Fruit fly (Drosophila melanogaster) whole organism, embryonic: ENCODE data around the gene CtsF.

Experiments
- Awh ChIP-seq: fragments of 200-800 bp; sonication (Bioruptor generic); IDR thresholded peaks from 2 replicates; pipeline ENCODE4, ENCODE4 v1.3.6; 2022; ENCODE audit warnings: missing biosample characterization, missing genetic modification characterization
- CG10147 ChIP-seq: fragments of 200-800 bp; sonication (Bioruptor generic); optimal IDR thresholded peaks from 2 replicates; lab custom pipeline; 2019; ENCODE audit warnings: missing biosample characterization, mild to moderate bottlenecking, missing genetic modification characterization, moderate library complexity
- CG11093 ChIP-seq: fragments of 200-800 bp; sonication (Bioruptor generic); IDR thresholded peaks from 3 replicates; pipeline ENCODE4 v1.3.6; 2022; ENCODE audit warnings: missing biosample characterization, missing genetic modification characterization
- CG13624 ChIP-seq: fragments of 200-800 bp; sonication (Bioruptor generic); optimal IDR thresholded peaks from 2 replicates; lab custom pipeline; 2016; ENCODE audit warnings: missing biosample characterization, missing genetic modification characterization
- CG17186 ChIP-seq: fragments of 200-800 bp; sonication (Bioruptor generic); optimal IDR thresholded peaks from 3 replicates; lab custom pipeline; 2017; ENCODE audit warnings: missing biosample characterization, missing genetic modification reagents, missing genetic modification characterization
- CG17328 ChIP-seq: fragments of 200-800 bp; sonication (Bioruptor generic); IDR thresholded peaks from 2 replicates; pipeline ENCODE4 v1.3.6; 2022; ENCODE audit warnings: missing biosample characterization, missing genetic modification characterization
- CG17802 ChIP-seq: fragments of 200-800 bp; sonication (Bioruptor generic); optimal IDR thresholded peaks from 2 replicates; lab custom pipeline; 2018; ENCODE audit warnings: missing biosample characterization, mild to moderate bottlenecking, missing genetic modification characterization, moderate library complexity
- CG17829 ChIP-seq: fragments of 200-800 bp; optimal IDR thresholded peaks from 2 replicates; lab custom pipeline; 2019; ENCODE audit warnings: missing biosample characterization, mild to moderate bottlenecking, missing genetic modification characterization, moderate library complexity
- CG2116 ChIP-seq: fragments of 200-800 bp; sonication (Bioruptor generic); optimal IDR thresholded peaks from 3 replicates; lab custom pipeline; 2018; ENCODE audit warnings: missing biosample characterization, mild to moderate bottlenecking, missing genetic modification characterization
- CG2129 ChIP-seq: fragments of 200-800 bp; sonication (Bioruptor generic); IDR thresholded peaks from 2 replicates; pipeline ENCODE4 v1.3.6; 2022; ENCODE audit warnings: missing biosample characterization, missing genetic modification characterization; ENCODE audit not compliant: partially characterized antibody
- CG2678 ChIP-seq: fragments of 200-800 bp; sonication (Bioruptor generic); optimal IDR thresholded peaks from 3 replicates; lab custom pipeline; 2019; ENCODE audit warnings: missing biosample characterization, mild to moderate bottlenecking, missing genetic modification characterization, moderate library complexity
- CG31224 ChIP-seq: fragments of 200-800 bp; sonication (Bioruptor generic); IDR thresholded peaks from 2 replicates; pipeline ENCODE4 v1.3.6; 2022; ENCODE audit warnings: missing biosample characterization, missing genetic modification characterization
- CG4730 ChIP-seq: fragments of 200-800 bp; sonication (Bioruptor generic); IDR thresholded peaks from 2 replicates; pipeline ENCODE4 v1.3.6; 2022; ENCODE audit warnings: missing biosample characterization, missing genetic modification characterization
- CG6765 ChIP-seq: fragments of 200-800 bp; sonication (Bioruptor generic); optimal IDR thresholded peaks from 3 replicates; lab custom pipeline; 2017; ENCODE audit warnings: missing biosample characterization, mild to moderate bottlenecking, missing genetic modification characterization
- CG7839 ChIP-seq: fragments of 200-800 bp; sonication (Bioruptor generic); optimal IDR thresholded peaks from 3 replicates; lab custom pipeline; 2018; ENCODE audit warnings: missing biosample characterization, mild to moderate bottlenecking, missing genetic modification characterization, moderate library complexity
- CG8478 ChIP-seq: fragments of >200 bp; optimal IDR thresholded peaks from 2 replicates; lab custom pipeline; 2018
- Camta ChIP-seq: fragments of 200-800 bp; sonication (Bioruptor generic); optimal IDR thresholded peaks from 2 replicates; lab custom pipeline; 2016; ENCODE audit warnings: missing biosample characterization, missing genetic modification characterization
- Chrac-16 ChIP-seq: fragments of 200-800 bp; sonication (Bioruptor generic); optimal IDR thresholded peaks from 3 replicates; lab custom pipeline; 2016; ENCODE audit warnings: missing biosample characterization, missing genetic modification characterization
- D ChIP-seq, 2 experiments: fragments of 200-800 bp in 1 of 2; fragments of >200 bp in 1 of 2; sonication (Bioruptor generic) in 1 of 2; optimal IDR thresholded peaks; 2 replicates in 1 of 2; 3 replicates in 1 of 2; lab custom pipeline; 2017; ENCODE audit warnings: mild to moderate bottlenecking in 1 of 2, missing biosample characterization in 1 of 2, missing genetic modification characterization in 1 of 2, missing genetic modification reagents in 1 of 2
- Dref ChIP-seq: fragments of 200-800 bp; sonication (Bioruptor generic); IDR thresholded peaks from 2 replicates; pipeline ENCODE4 v1.3.6; 2022; ENCODE audit warnings: missing biosample characterization, missing genetic modification characterization
- Elba2 ChIP-seq: fragments of 200-800 bp; sonication (Bioruptor generic); optimal IDR thresholded peaks from 3 replicates; lab custom pipeline; 2016; ENCODE audit warnings: missing biosample characterization, missing genetic modification characterization
- Hand ChIP-seq: fragments of 200-800 bp; sonication (Bioruptor generic); optimal IDR thresholded peaks from 2 replicates; lab custom pipeline; 2017; ENCODE audit warnings: mild to moderate bottlenecking, missing biosample characterization, missing genetic modification reagents, missing genetic modification characterization
- Hr39 ChIP-seq: fragments of >200 bp; optimal IDR thresholded peaks from 2 replicates; lab custom pipeline; 2017
- Kr ChIP-seq: fragments of 200-800 bp; sonication (Bioruptor generic); optimal IDR thresholded peaks from 2 replicates; lab custom pipeline; 2017; ENCODE audit warnings: missing biosample characterization, mild to moderate bottlenecking, missing genetic modification characterization
- MTF-1 ChIP-seq: fragments of 200-800 bp; sonication (Bioruptor generic); optimal IDR thresholded peaks from 2 replicates; lab custom pipeline; 2018; ENCODE audit warnings: missing biosample characterization, mild to moderate bottlenecking, missing genetic modification characterization, borderline replicate concordance
- Med ChIP-seq: fragments of 200-800 bp; sonication (Bioruptor generic); peaks from one replicate; lab custom pipeline; 2016; ENCODE audit warnings: missing biosample characterization, missing genetic modification characterization, mild to moderate bottlenecking, inconsistent platforms, moderate library complexity
- Meics ChIP-seq: fragments of 200-800 bp; sonication (Bioruptor generic); optimal IDR thresholded peaks from 2 replicates; lab custom pipeline; 2017; ENCODE audit warnings: missing biosample characterization, mild to moderate bottlenecking, missing genetic modification characterization
- Mrtf ChIP-seq: fragments of 200-800 bp; sonication (Bioruptor generic); IDR thresholded peaks from 3 replicates; pipeline ENCODE4 v1.3.6; 2022; ENCODE audit warnings: missing biosample characterization, missing genetic modification characterization
- NC2α ChIP-seq: fragments of 200-800 bp; sonication (Bioruptor generic); optimal IDR thresholded peaks from 2 replicates; lab custom pipeline; 2016; ENCODE audit warnings: missing biosample characterization, missing genetic modification characterization
- Optix ChIP-seq: fragments of 200-800 bp; sonication (Bioruptor generic); IDR thresholded peaks from 3 replicates; pipeline ENCODE4 v1.3.6; 2022; ENCODE audit warnings: missing biosample characterization, missing genetic modification characterization
- Rfx ChIP-seq: fragments of 200-800 bp; sonication (Bioruptor generic); IDR thresholded peaks from 2 replicates; pipeline ENCODE4 v1.3.6; 2022; ENCODE audit warnings: missing biosample characterization, missing genetic modification characterization
- Six4 ChIP-seq: fragments of 200-800 bp; sonication (Bioruptor generic); optimal IDR thresholded peaks from 2 replicates; lab custom pipeline; 2016; ENCODE audit warnings: missing biosample characterization, missing genetic modification characterization
- Stat92E ChIP-seq, 3 experiments: fragments of >200 bp in 2 of 3; fragments of 200-800 bp in 1 of 3; sonication (Bioruptor generic) in 1 of 3; optimal IDR thresholded peaks; 2 replicates each; lab custom pipeline; 2017 to 2019; ENCODE audit warnings: missing biosample characterization in 3 of 3, missing genetic modification characterization in 3 of 3, mild to moderate bottlenecking in 1 of 3, moderate library complexity in 1 of 3
- Xrp1 ChIP-seq: fragments of 200-800 bp; sonication (Bioruptor generic); IDR thresholded peaks from 2 replicates; pipeline ENCODE4 v1.3.6; 2022; ENCODE audit warnings: missing biosample characterization, missing genetic modification characterization
- bab2 ChIP-seq: fragments of 200-800 bp; sonication (Bioruptor generic); optimal IDR thresholded peaks from 2 replicates; lab custom pipeline; 2016; ENCODE audit warnings: missing biosample characterization, missing genetic modification characterization
- dati ChIP-seq: fragments of 200-800 bp; sonication (Bioruptor generic); IDR thresholded peaks from 2 replicates; pipeline ENCODE4 v1.3.6; 2022; ENCODE audit warnings: missing biosample characterization, missing genetic modification characterization
- disco-r ChIP-seq: fragments of 200-800 bp; sonication (Bioruptor generic); optimal IDR thresholded peaks from 2 replicates; lab custom pipeline; 2016; ENCODE audit warnings: missing biosample characterization, missing genetic modification characterization
- fd3F ChIP-seq: fragments of 200-800 bp; sonication (Bioruptor generic); optimal IDR thresholded peaks from 2 replicates; lab custom pipeline; 2018; ENCODE audit warnings: missing biosample characterization, mild to moderate bottlenecking, missing genetic modification characterization, moderate library complexity
- gcm ChIP-seq: fragments of 200-800 bp; sonication (Bioruptor generic); optimal IDR thresholded peaks from 2 replicates; lab custom pipeline; 2019; ENCODE audit warnings: missing biosample characterization, mild to moderate bottlenecking, missing genetic modification characterization, moderate library complexity
- hkb ChIP-seq, 2 experiments: fragments of 200-800 bp in 1 of 2; fragments of >200 bp in 1 of 2; sonication (Bioruptor generic) in 1 of 2; IDR thresholded peaks in 1 of 2; optimal IDR thresholded peaks in 1 of 2; 2 replicates each; pipeline versions ENCODE4 v1.3.6 to Lab custom; 2017 to 2022; ENCODE audit warnings: missing biosample characterization in 1 of 2, missing genetic modification characterization in 1 of 2
- hth ChIP-seq: fragments of >200 bp; optimal IDR thresholded peaks from 2 replicates; lab custom pipeline; 2017; ENCODE audit warnings: inconsistent platforms
- ind ChIP-seq: fragments of 200-800 bp; sonication (Bioruptor generic); optimal IDR thresholded peaks from 3 replicates; lab custom pipeline; 2016; ENCODE audit warnings: missing biosample characterization, missing genetic modification characterization
- jing ChIP-seq: fragments of 200-800 bp; sonication (Bioruptor generic); optimal IDR thresholded peaks from 2 replicates; lab custom pipeline; 2018; ENCODE audit warnings: missing biosample characterization, mild to moderate bottlenecking, missing genetic modification characterization
- nerfin-2 ChIP-seq: fragments of 200-800 bp; sonication (Bioruptor generic); IDR thresholded peaks from 2 replicates; pipeline ENCODE4 v1.3.6; 2022; ENCODE audit warnings: missing biosample characterization, missing genetic modification characterization; ENCODE audit not compliant: partially characterized antibody
- oc ChIP-seq: fragments of 200-800 bp; sonication (Bioruptor generic); optimal IDR thresholded peaks from 2 replicates; lab custom pipeline; 2018; ENCODE audit warnings: missing biosample characterization, mild to moderate bottlenecking, missing genetic modification characterization, moderate library complexity
- sd ChIP-seq: fragments of 200-800 bp; sonication (Bioruptor generic); optimal IDR thresholded peaks from 3 replicates; lab custom pipeline; 2018; ENCODE audit warnings: missing biosample characterization, mild to moderate bottlenecking, missing genetic modification characterization, moderate library complexity
- ssp ChIP-seq: fragments of 200-800 bp; sonication (Bioruptor generic); IDR thresholded peaks from 2 replicates; pipeline ENCODE4 v1.3.6; 2022; ENCODE audit warnings: missing biosample characterization, missing genetic modification characterization
- trem ChIP-seq: fragments of 200-800 bp; optimal IDR thresholded peaks from 3 replicates; lab custom pipeline; 2019; ENCODE audit warnings: missing biosample characterization, mild to moderate bottlenecking, missing genetic modification characterization, moderate library complexity
- zfh2 ChIP-seq: fragments of 200-800 bp; sonication (Bioruptor generic); optimal IDR thresholded peaks from 2 replicates; lab custom pipeline; 2016; ENCODE audit warnings: missing biosample characterization, missing genetic modification characterization

Gene CtsF

DNA sequence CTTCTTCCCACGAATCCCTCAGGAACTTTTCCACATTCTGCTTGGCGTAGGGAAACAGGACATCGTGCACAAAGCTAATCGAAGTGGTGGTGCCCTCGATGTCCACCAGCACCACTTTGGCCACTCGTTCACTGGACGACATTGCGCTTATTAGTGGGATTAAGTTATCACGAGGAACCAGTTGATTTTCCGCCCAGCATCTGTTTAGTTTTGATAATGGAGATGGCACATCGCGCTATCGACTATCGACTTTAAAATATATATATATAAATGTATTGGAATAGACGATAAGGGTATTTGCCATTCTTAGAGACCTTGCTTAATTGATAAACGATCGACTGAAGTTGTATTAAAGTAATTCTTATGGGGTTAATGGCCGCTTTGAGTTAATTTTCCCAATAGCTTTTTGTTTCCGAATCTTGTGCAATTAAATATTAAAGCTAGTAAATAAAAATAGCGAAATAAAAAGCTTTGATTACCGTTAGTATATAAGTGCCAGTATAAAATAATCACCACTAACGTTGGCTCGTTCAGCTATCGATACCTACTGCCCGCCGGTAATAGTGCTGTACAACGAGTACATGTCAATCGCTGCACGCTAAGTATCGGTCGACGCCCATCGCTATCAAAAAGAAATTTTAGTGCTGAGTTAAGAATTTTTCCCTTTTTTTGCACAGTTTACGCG is 5.1 kb upstream of the CtsF start, which contains the start of the genes Enoph and Hph (continued):
- no peak for TF ChIP-seq CG4730 (GFP tag; lab: Robert Waterston, UW)
- peak; percentile 68 for TF ChIP-seq nerfin-2 (GFP tag; lab: Robert Waterston, UW)
- TF ChIP-seq CG2129 = peak; percentile 44
- TF ChIP-seq oc = no peak
- TF ChIP-seq Rfx = peak; percentile 64
- peak; percentile 46 for TF ChIP-seq Six4 (GFP tag; lab: Kevin White, UChicago)
- 0 out of 2 replicates have a peak, but pooled peaks have one; percentile 30 for TF ChIP-seq CG17328 (GFP tag; lab: Robert Waterston, UW)
- TF ChIP-seq fd3F (GFP tag; lab: Kevin White, UChicago) = peak; percentile 56
- TF ChIP-seq ssp (GFP tag; lab: Robert Waterston, UW) = peak; percentile 86
- TF ChIP-seq CG2678 = peak; percentile 79
- TF ChIP-seq CG2116 = peak; percentile 69
- TF ChIP-seq zfh2 = peak; percentile 68
- no peak for TF ChIP-seq MTF-1 (GFP tag; lab: Kevin White, UChicago)
- peak; percentile 71 for TF ChIP-seq trem (tag; lab: Kevin White, UChicago)
- no peak for TF ChIP-seq CG6765 (GFP tag; lab: Kevin White, UChicago)
- no peak for TF ChIP-seq Hand
- peak; percentile 61 for TF ChIP-seq Meics
- no peak for TF ChIP-seq CG8478 (lab: Kevin White, UChicago)
- no peak for TF ChIP-seq disco-r (GFP tag; lab: Kevin White, UChicago)
- TF ChIP-seq hth = no peak
- TF ChIP-seq CG11093 (GFP tag; lab: Robert Waterston, UW) = peak; percentile 54; the same call in 1 of the 3 replicates
- TF ChIP-seq CG17829 = peak; percentile 75
- no peak for TF ChIP-seq dati (GFP tag; lab: Robert Waterston, UW)
- peak; percentile 46; the same call in 1 of the 2 replicates for TF ChIP-seq Xrp1 (GFP tag; lab: Robert Waterston, UW)
- peak; percentile 71 for TF ChIP-seq CG13624
- TF ChIP-seq Optix = no peak
- TF ChIP-seq Awh (GFP tag; lab: Robert Waterston, UW) = 0 out of 2 replicates have a peak, but pooled peaks have one; percentile 29
- TF ChIP-seq D (optimal IDR thresholded peaks at IDR 0.05; lab: Kevin White, UChicago) = no peak
- TF ChIP-seq D (GFP tag; optimal IDR thresholded peaks at IDR 0.05; lab: Kevin White, UChicago) = peak; percentile 20
- TF ChIP-seq Dref = peak; percentile 88
- peak; percentile 79 for TF ChIP-seq CG10147 (GFP tag; lab: Kevin White, UChicago)
- TF ChIP-seq Mrtf = 0 out of 3 replicates have a peak, but pooled peaks have one; percentile 28
- no peak for TF ChIP-seq Kr
- TF ChIP-seq hkb (optimal IDR thresholded peaks at IDR 0.05; lab: Kevin White, UChicago) = no peak
- TF ChIP-seq hkb (GFP tag; IDR thresholded peaks at IDR 0.05; lab: Robert Waterston, UW) = no peak; the same call in 1 of the 2 replicates
- TF ChIP-seq Stat92E (GFP tag; optimal IDR thresholded peaks at IDR 0.05; lab: Kevin White, UChicago) = no peak
- no peak for TF ChIP-seq Hr39 (lab: Kevin White, UChicago)
- no peak for TF ChIP-seq NC2α (GFP tag; lab: Kevin White, UChicago)
- no peak for TF ChIP-seq jing (GFP tag; lab: Kevin White, UChicago)
- TF ChIP-seq ind (GFP tag; lab: Kevin White, UChicago) = peak; percentile 69
- TF ChIP-seq gcm (GFP tag; lab: Kevin White, UChicago) = peak; percentile 41
- peak; percentile 35 for TF ChIP-seq bab2 (GFP tag; lab: Kevin White, UChicago)
- peak; percentile 88 for TF ChIP-seq Med (GFP tag; lab: Kevin White, UChicago)
- peak; percentile 19 for TF ChIP-seq sd (tag; lab: Kevin White, UChicago)
- TF ChIP-seq Chrac-16 = peak; percentile 64
- TF ChIP-seq CG17186 (GFP tag; lab: Kevin White, UChicago) = peak; percentile 13
- peak; percentile 54 for TF ChIP-seq Camta
- peak; percentile 62 for TF ChIP-seq CG7839
- peak; percentile 42 for TF ChIP-seq Elba2 (GFP tag; lab: Kevin White, UChicago)
- no peak; the same call in 1 of the 2 replicates for TF ChIP-seq CG31224 (GFP tag; lab: Robert Waterston, UW)
- no peak for TF ChIP-seq CG17802 (tag; lab: Kevin White, UChicago)
